Fruit fly (Drosophila melanogaster) whole organism, embryonic: ENCODE data around the gene Ubi-p5E.

Experiments
- Antp ChIP-seq: fragments of 200-800 bp; sonication (Bioruptor generic); optimal IDR thresholded peaks from 3 replicates; lab custom pipeline; 2016; ENCODE audit warnings: missing biosample characterization, missing genetic modification characterization
- Atf3 ChIP-seq: fragments of 200-800 bp; sonication (Bioruptor generic); optimal IDR thresholded peaks from 3 replicates; lab custom pipeline; 2016; ENCODE audit warnings: missing biosample characterization, missing genetic modification characterization
- Atf6 ChIP-seq: fragments of 200-800 bp; sonication (Bioruptor generic); IDR thresholded peaks from 2 replicates; pipeline ENCODE4 v1.3.6; 2022; ENCODE audit warnings: missing biosample characterization, missing genetic modification characterization
- CG12155 ChIP-seq: fragments of 200-800 bp; sonication (Bioruptor generic); optimal IDR thresholded peaks from 3 replicates; lab custom pipeline; 2016; ENCODE audit warnings: missing biosample characterization, missing genetic modification characterization
- CG12299 ChIP-seq: fragments of 200-800 bp; sonication (Bioruptor generic); optimal IDR thresholded peaks from 2 replicates; lab custom pipeline; 2018; ENCODE audit warnings: missing biosample characterization, mild to moderate bottlenecking, missing genetic modification characterization
- CG14860 ChIP-seq: fragments of 200-800 bp; sonication (Bioruptor generic); IDR thresholded peaks from 3 replicates; pipeline ENCODE4 v1.3.6; 2022; ENCODE audit warnings: missing biosample characterization, missing genetic modification characterization; ENCODE audit not compliant: partially characterized antibody
- CG1603 ChIP-seq: fragments of 200-800 bp; sonication (Bioruptor generic); optimal IDR thresholded peaks from 2 replicates; lab custom pipeline; 2019; ENCODE audit warnings: missing biosample characterization, mild to moderate bottlenecking, missing genetic modification characterization, moderate library complexity
- CG16815 ChIP-seq: fragments of 200-800 bp; sonication (Bioruptor generic); optimal IDR thresholded peaks from 3 replicates; lab custom pipeline; 2017; ENCODE audit warnings: missing biosample characterization, mild to moderate bottlenecking, missing genetic modification characterization
- CG32532 ChIP-seq: fragments of 200-800 bp; sonication (Bioruptor generic); IDR thresholded peaks from 2 replicates; pipeline ENCODE4 v1.3.6; 2022; ENCODE audit warnings: missing biosample characterization, missing genetic modification characterization
- CG33557 ChIP-seq: fragments of 200-800 bp; sonication (Bioruptor generic); optimal IDR thresholded peaks from 2 replicates; lab custom pipeline; 2019; ENCODE audit warnings: missing biosample characterization, mild to moderate bottlenecking, missing genetic modification characterization, moderate library complexity
- CG4404 ChIP-seq: fragments of 200-800 bp; sonication (Bioruptor generic); IDR thresholded peaks from 2 replicates; pipeline ENCODE4 v1.3.6; 2022; ENCODE audit warnings: missing biosample characterization, missing genetic modification characterization
- CG4707 ChIP-seq: fragments of 200-800 bp; sonication (Bioruptor generic); optimal IDR thresholded peaks from 2 replicates; lab custom pipeline; 2018; ENCODE audit warnings: missing biosample characterization, mild to moderate bottlenecking, missing genetic modification characterization, moderate library complexity
- CG5180 ChIP-seq: fragments of 200-800 bp; sonication (Bioruptor generic); optimal IDR thresholded peaks from 3 replicates; lab custom pipeline; 2017; ENCODE audit warnings: missing biosample characterization, missing genetic modification characterization, mild to moderate bottlenecking, moderate library complexity, missing genetic modification reagents
- CG5953 ChIP-seq: fragments of 200-800 bp; sonication (Bioruptor generic); IDR thresholded peaks from 2 replicates; pipeline ENCODE4 v1.3.6; 2022; ENCODE audit warnings: missing biosample characterization, missing genetic modification characterization
- CG6175 ChIP-seq: fragments of 200-800 bp; sonication (Bioruptor generic); IDR thresholded peaks from 3 replicates; pipeline ENCODE4 v1.3.6; 2022; ENCODE audit warnings: missing biosample characterization, missing genetic modification characterization
- CG9215 ChIP-seq: fragments of 200-800 bp; sonication (Bioruptor generic); IDR thresholded peaks from 2 replicates; pipeline ENCODE4 v1.3.6; 2022; ENCODE audit warnings: missing biosample characterization, missing genetic modification characterization
- CG9437 ChIP-seq: fragments of 200-800 bp; sonication (Bioruptor generic); optimal IDR thresholded peaks from 2 replicates; lab custom pipeline; 2018; ENCODE audit warnings: missing biosample characterization, mild to moderate bottlenecking, missing genetic modification characterization
- CTCF ChIP-seq: fragments of 200-800 bp; sonication (Bioruptor generic); optimal IDR thresholded peaks from 2 replicates; lab custom pipeline; 2017; ENCODE audit warnings: missing biosample characterization, mild to moderate bottlenecking, missing genetic modification characterization, moderate library complexity
- Deaf1 ChIP-seq: fragments of 200-800 bp; optimal IDR thresholded peaks from 3 replicates; lab custom pipeline; 2019; ENCODE audit warnings: missing biosample characterization, mild to moderate bottlenecking, missing genetic modification characterization, moderate library complexity
- Eip74EF ChIP-seq, 2 experiments: fragments of 200-800 bp in 1 of 2; fragments of >200 bp in 1 of 2; sonication (Bioruptor generic) in 1 of 2; optimal IDR thresholded peaks; 2 replicates each; lab custom pipeline; 2017 to 2019; ENCODE audit warnings: missing biosample characterization in 2 of 2, missing genetic modification characterization in 2 of 2, mild to moderate bottlenecking in 1 of 2, moderate library complexity in 1 of 2
- Ets97D ChIP-seq: fragments of 200-800 bp; sonication (Bioruptor generic); optimal IDR thresholded peaks from 3 replicates; lab custom pipeline; 2016; ENCODE audit warnings: missing biosample characterization, missing genetic modification characterization
- Fer1 ChIP-seq: fragments of 200-800 bp; sonication (Bioruptor generic); optimal IDR thresholded peaks from 2 replicates; lab custom pipeline; 2017; ENCODE audit warnings: missing biosample characterization, mild to moderate bottlenecking, missing genetic modification characterization
- H2.0 ChIP-seq: fragments of 200-800 bp; sonication (Bioruptor generic); IDR thresholded peaks from 2 replicates; pipeline ENCODE4 v1.3.6; 2022; ENCODE audit warnings: missing biosample characterization, missing genetic modification characterization
- Hand ChIP-seq: fragments of 200-800 bp; sonication (Bioruptor generic); optimal IDR thresholded peaks from 2 replicates; lab custom pipeline; 2017; ENCODE audit warnings: mild to moderate bottlenecking, missing biosample characterization, missing genetic modification reagents, missing genetic modification characterization
- Myb ChIP-seq: fragments of 200-800 bp; sonication (Bioruptor generic); optimal IDR thresholded peaks from 2 replicates; lab custom pipeline; 2016; ENCODE audit warnings: missing biosample characterization, missing genetic modification characterization
- Sry-β ChIP-seq: fragments of 200-800 bp; sonication (Bioruptor generic); optimal IDR thresholded peaks from 2 replicates; lab custom pipeline; 2018; ENCODE audit warnings: missing biosample characterization, mild to moderate bottlenecking, missing genetic modification characterization, moderate library complexity
- Xrp1 ChIP-seq: fragments of 200-800 bp; sonication (Bioruptor generic); IDR thresholded peaks from 2 replicates; pipeline ENCODE4 v1.3.6; 2022; ENCODE audit warnings: missing biosample characterization, missing genetic modification characterization
- YL-1 ChIP-seq: fragments of 200-800 bp; sonication (Bioruptor generic); optimal IDR thresholded peaks from 3 replicates; lab custom pipeline; 2017; ENCODE audit warnings: missing biosample characterization, mild to moderate bottlenecking, missing genetic modification characterization
- az2 ChIP-seq: fragments of 200-800 bp; sonication (Bioruptor generic); optimal IDR thresholded peaks from 3 replicates; lab custom pipeline; 2016; ENCODE audit warnings: missing biosample characterization, missing genetic modification characterization
- btn ChIP-seq: fragments of 200-800 bp; sonication (Bioruptor generic); optimal IDR thresholded peaks from 2 replicates; lab custom pipeline; 2016; ENCODE audit warnings: missing biosample characterization, missing genetic modification characterization
- cg ChIP-seq: fragments of 200-800 bp; sonication (Bioruptor generic); optimal IDR thresholded peaks from 3 replicates; lab custom pipeline; 2019; ENCODE audit warnings: missing biosample characterization, mild to moderate bottlenecking, missing genetic modification characterization, moderate library complexity
- croc ChIP-seq: fragments of 200-800 bp; sonication (Bioruptor generic); conservative IDR thresholded peaks from 3 replicates; pipeline ENCODE4 v1.3.6; 2022; ENCODE audit warnings: missing biosample characterization, missing genetic modification characterization
- eyg ChIP-seq: fragments of 200-800 bp; sonication (Bioruptor generic); optimal IDR thresholded peaks from 3 replicates; lab custom pipeline; 2016; ENCODE audit warnings: missing biosample characterization, missing genetic modification characterization
- gcm ChIP-seq: fragments of 200-800 bp; sonication (Bioruptor generic); optimal IDR thresholded peaks from 2 replicates; lab custom pipeline; 2019; ENCODE audit warnings: missing biosample characterization, mild to moderate bottlenecking, missing genetic modification characterization, moderate library complexity
- gsb ChIP-seq: fragments of 200-800 bp; sonication (Bioruptor generic); IDR thresholded peaks from 2 replicates; pipeline ENCODE4 v1.3.6; 2022; ENCODE audit warnings: missing biosample characterization, missing genetic modification characterization
- her ChIP-seq: fragments of 200-800 bp; sonication (Bioruptor generic); optimal IDR thresholded peaks from 2 replicates; lab custom pipeline; 2016; ENCODE audit warnings: missing biosample characterization, missing genetic modification characterization
- lab ChIP-seq: fragments of 200-800 bp; sonication (Bioruptor generic); optimal IDR thresholded peaks from 3 replicates; lab custom pipeline; 2017; ENCODE audit warnings: missing biosample characterization, missing genetic modification characterization, mild to moderate bottlenecking, moderate library complexity, missing genetic modification reagents
- lilli ChIP-seq: fragments of 200-800 bp; sonication (Bioruptor generic); optimal IDR thresholded peaks from 3 replicates; lab custom pipeline; 2016; ENCODE audit warnings: missing biosample characterization, missing genetic modification characterization
- mam ChIP-seq: fragments of 200-800 bp; sonication (Bioruptor generic); optimal IDR thresholded peaks from 3 replicates; lab custom pipeline; 2016; ENCODE audit warnings: missing biosample characterization, missing genetic modification characterization
- mld ChIP-seq: fragments of 200-800 bp; sonication (Bioruptor generic); IDR thresholded peaks from 3 replicates; pipeline ENCODE4 v1.3.6; 2022; ENCODE audit warnings: missing biosample characterization, missing genetic modification characterization; ENCODE audit not compliant: partially characterized antibody
- onecut ChIP-seq: fragments of 200-800 bp; sonication (Bioruptor generic); IDR thresholded peaks from 2 replicates; pipeline ENCODE4 v1.3.6; 2022; ENCODE audit warnings: missing biosample characterization, missing genetic modification characterization
- org-1 ChIP-seq: fragments of 200-800 bp; sonication (Bioruptor generic); optimal IDR thresholded peaks from 2 replicates; lab custom pipeline; 2017; ENCODE audit warnings: missing biosample characterization, missing genetic modification characterization
- pum ChIP-seq: fragments of 200-800 bp; sonication (Bioruptor generic); optimal IDR thresholded peaks from 2 replicates; lab custom pipeline; 2016; ENCODE audit warnings: missing biosample characterization, missing genetic modification characterization
- ro ChIP-seq: fragments of 200-800 bp; sonication (Bioruptor generic); IDR thresholded peaks from 2 replicates; pipeline ENCODE4 v1.3.6; 2022; ENCODE audit warnings: missing biosample characterization, missing genetic modification characterization
- sc ChIP-seq, 3 experiments: fragments of >200 bp in 2 of 3; fragments of 200-800 bp in 1 of 3; sonication (Bioruptor generic) in 1 of 3; optimal IDR thresholded peaks; 2 replicates in 2 of 3; 3 replicates in 1 of 3; lab custom pipeline; 2017; ENCODE audit warnings: mild to moderate bottlenecking in 1 of 3, missing biosample characterization in 1 of 3, missing genetic modification characterization in 1 of 3, missing genetic modification reagents in 1 of 3
- shn ChIP-seq: fragments of 200-800 bp; sonication (Bioruptor generic); optimal IDR thresholded peaks from 3 replicates; lab custom pipeline; 2016; ENCODE audit warnings: missing biosample characterization, missing genetic modification characterization
- slp2 ChIP-seq: fragments of 200-800 bp; sonication (Bioruptor generic); optimal IDR thresholded peaks from 2 replicates; lab custom pipeline; 2016; ENCODE audit warnings: missing biosample characterization, missing genetic modification characterization
- sna ChIP-seq: fragments of 200-800 bp; sonication (Bioruptor generic); IDR thresholded peaks from 2 replicates; pipeline ENCODE4 v1.3.6; 2022; ENCODE audit warnings: missing biosample characterization, missing genetic modification characterization; ENCODE audit not compliant: partially characterized antibody
- tap ChIP-seq: fragments of 200-800 bp; optimal IDR thresholded peaks from 3 replicates; lab custom pipeline; 2019; ENCODE audit warnings: missing biosample characterization, mild to moderate bottlenecking, missing genetic modification characterization, moderate library complexity
- tin ChIP-seq: fragments of 200-800 bp; sonication (Bioruptor generic); optimal IDR thresholded peaks from 3 replicates; lab custom pipeline; 2016; ENCODE audit warnings: missing biosample characterization, missing genetic modification characterization
- trh ChIP-seq: fragments of 200-800 bp; sonication (Bioruptor generic); optimal IDR thresholded peaks from 2 replicates; lab custom pipeline; 2016; ENCODE audit warnings: missing biosample characterization, missing genetic modification characterization

Ubi-p5E gene

dm6 chrX:6295129-6295539 lies 15.7 kb upstream of the Ubi-p5E start, which contains the start of the genes CG15891 and CG3815 (continued):
- TF ChIP-seq CG5180 (GFP tag; lab: Kevin White, UChicago) (no peak), CG14860 (no peak), CTCF (GFP tag; lab: Kevin White, UChicago) (peak; percentile 2), CG9215 (GFP tag; lab: Robert Waterston, UW) (peak; percentile 68), btn (GFP tag; lab: Kevin White, UChicago) (no peak), Xrp1 (GFP tag; lab: Robert Waterston, UW) (peak; percentile 38; the same call in 1 of the 2 replicates), eyg (GFP tag; lab: Kevin White, UChicago) (peak; percentile 13), trh (GFP tag; lab: Kevin White, UChicago) (no peak), gcm (GFP tag; lab: Kevin White, UChicago) (peak; percentile 3), H2.0 (GFP tag; lab: Robert Waterston, UW) (no peak), ro (GFP tag; lab: Robert Waterston, UW) (no peak), YL-1 (peak; percentile 60), Eip74EF (GFP tag; optimal IDR thresholded peaks at IDR 0.05; lab: Kevin White, UChicago) (no peak), Atf6 (GFP tag; lab: Robert Waterston, UW) (peak; percentile 35; the same call in 1 of the 2 replicates), slp2 (peak; percentile 16), cg (GFP tag; lab: Kevin White, UChicago) (no peak), Hand (GFP tag; lab: Kevin White, UChicago) (no peak), mam (GFP tag; lab: Kevin White, UChicago) (peak; percentile 60), CG1603 (no peak), tap (tag; lab: Kevin White, UChicago) (no peak), Antp (peak; percentile 22), lilli (GFP tag; lab: Kevin White, UChicago) (peak; percentile 68), Atf3 (GFP tag; lab: Kevin White, UChicago) (peak; percentile 53), tin (GFP tag; lab: Kevin White, UChicago) (peak; percentile 35), sna (GFP tag; lab: Robert Waterston, UW) (no peak), Sry-β (peak; percentile 97), mld (GFP tag; lab: Robert Waterston, UW) (no peak), CG12155 (GFP tag; lab: Kevin White, UChicago) (peak; percentile 81), pum (GFP tag; lab: Kevin White, UChicago) (peak; percentile 57), shn (peak; percentile 53), CG33557 (GFP tag; lab: Kevin White, UChicago) (peak; percentile 61), gsb (GFP tag; lab: Robert Waterston, UW) (no peak), lab (GFP tag; lab: Kevin White, UChicago) (no peak), CG32532 (peak; percentile 71), Myb (GFP tag; lab: Kevin White, UChicago) (peak; percentile 91), az2 (GFP tag; lab: Kevin White, UChicago) (peak; percentile 16), sc (optimal IDR thresholded peaks at IDR 0.05; lab: Kevin White, UChicago) (no peak), sc (GFP tag; optimal IDR thresholded peaks at IDR 0.05; lab: Kevin White, UChicago) (no peak), CG5953 (GFP tag; lab: Robert Waterston, UW) (no peak), CG12299 (peak; percentile 23), Ets97D (GFP tag; lab: Kevin White, UChicago) (peak; percentile 57), CG6175 (no peak), CG4404 (GFP tag; lab: Robert Waterston, UW) (peak; percentile 54; the same call in 1 of the 2 replicates), org-1 (no peak), her (GFP tag; lab: Kevin White, UChicago) (peak; percentile 23), croc (GFP tag; lab: Robert Waterston, UW) (peak; percentile 33; the same call in 1 of the 3 replicates), Fer1 (GFP tag; lab: Kevin White, UChicago) (peak; percentile 67), Deaf1 (tag; lab: Kevin White, UChicago) (no peak), CG16815 (GFP tag; lab: Kevin White, UChicago) (peak; percentile 28), CG4707 (GFP tag; lab: Kevin White, UChicago) (no peak), onecut (GFP tag; lab: Robert Waterston, UW) (peak; percentile 34; the same call in 1 of the 2 replicates), CG9437 (GFP tag; lab: Kevin White, UChicago) (peak; percentile 80)
